Worm (Caenorhabditis elegans) whole organism, L4/young adult: Measurements from ENCODE around the gene C27D6.3.

Source experiments
- W03F9.2 ChIP-seq: fragments of 150-350 bp; optimal IDR thresholded peaks from 2 replicates; lab custom pipeline; 2014; ENCODE audit warnings: missing biosample characterization, missing genetic modification characterization
- dao-5 ChIP-seq: sonication (generic microtip); optimal IDR thresholded peaks from 2 replicates; lab custom pipeline; 2016; ENCODE audit warnings: missing genotype, missing genetic modification characterization, moderate library complexity, missing compliant biosample characterization
- him-1 ChIP-seq: sonication (generic microtip); optimal IDR thresholded peaks from 2 replicates; lab custom pipeline; 2016; ENCODE audit warnings: missing genotype, missing genetic modification reagents, missing genetic modification characterization, missing compliant biosample characterization

C27D6.3 gene

ce11 chrII:5194066-5194465 lies 19.8 kb upstream of the C27D6.3 start, which contains the start of gene msp-49:
TSS of gene msp-49 (plus strand) at chrII:5194366.
- TF ChIP-seq him-1 (no peak), dao-5 (no peak), W03F9.2 (tag; lab: Kevin White, UChicago) (no peak)

ce11 chrII:5191766-5192165 lies 17.5 kb upstream of the C27D6.3 start:
- no peak for TF ChIP-seq W03F9.2 (tag; lab: Kevin White, UChicago)
- TF ChIP-seq him-1 = no peak
- no peak for TF ChIP-seq dao-5

ce11 chrII:5187934-5188333 lies 13.7 kb upstream of the C27D6.3 start:
- no peak for TF ChIP-seq W03F9.2 (tag; lab: Kevin White, UChicago)
- no peak for TF ChIP-seq dao-5
- TF ChIP-seq him-1 = no peak

ce11 chrII:5187469-5187868 lies 13.2 kb upstream of the C27D6.3 start, which contains the start of gene crh-2:
TSS of gene crh-2 (minus strand) at chrII:5187569.
- TF ChIP-seq him-1 = no peak
- TF ChIP-seq W03F9.2 (tag; lab: Kevin White, UChicago) = no peak
- no peak for TF ChIP-seq dao-5

ce11 chrII:5186870-5187269 lies 12.6 kb upstream of the C27D6.3 start:
- TF ChIP-seq dao-5 (no peak), W03F9.2 (tag; lab: Kevin White, UChicago) (no peak), him-1 (no peak)

ce11 chrII:5185955-5186539 lies 11.8 kb upstream of the C27D6.3 start:
- TF ChIP-seq dao-5 = no peak
- TF ChIP-seq W03F9.2 (tag; lab: Kevin White, UChicago) = no peak
- TF ChIP-seq him-1 = no peak

- TF ChIP-seq W03F9.2 (tag; lab: Kevin White, UChicago) (no peak), dao-5 (no peak), him-1 (no peak)
These were observed 10.6 kb upstream of the C27D6.3 start for ce11 chrII:5184661-5185545.

- TF ChIP-seq dao-5 (no peak), W03F9.2 (tag; lab: Kevin White, UChicago) (no peak), him-1 (no peak)
These were observed 8.9 kb upstream of the C27D6.3 start for ce11 chrII:5183207-5183606.

ce11 chrII:5182451-5182850 lies 8.2 kb upstream of the C27D6.3 start:
- TF ChIP-seq dao-5 (peak; percentile 10), him-1 (no peak), W03F9.2 (tag; lab: Kevin White, UChicago) (peak; percentile 22)

ce11 chrII:5181497-5181896 lies 7.2 kb upstream of the C27D6.3 start:
- TF ChIP-seq W03F9.2 (tag; lab: Kevin White, UChicago) = no peak
- TF ChIP-seq him-1 = peak; percentile 44

- TF ChIP-seq dao-5 (no peak), him-1 (no peak), W03F9.2 (tag; lab: Kevin White, UChicago) (no peak)
These were observed 6.0 kb upstream of the C27D6.3 start for ce11 chrII:5180272-5180671.

- no peak for TF ChIP-seq dao-5
These were observed 4.3 kb upstream of the C27D6.3 start for ce11 chrII:5178609-5179008.

ce11 chrII:5177902-5178301 lies 3.6 kb upstream of the C27D6.3 start, which contains the start of gene C27D6.12:
TSS of gene C27D6.12 (minus strand) at chrII:5178002.
- TF ChIP-seq dao-5 (no peak), him-1 (no peak), W03F9.2 (tag; lab: Kevin White, UChicago) (no peak)

- TF ChIP-seq W03F9.2 (tag; lab: Kevin White, UChicago) = no peak
- TF ChIP-seq him-1 = no peak
- no peak for TF ChIP-seq dao-5
These were observed 2.7 kb upstream of the C27D6.3 start for ce11 chrII:5176934-5177333.

- no peak for TF ChIP-seq W03F9.2 (tag; lab: Kevin White, UChicago)
- TF ChIP-seq dao-5 = no peak
- no peak for TF ChIP-seq him-1
These were observed 1.8 kb downstream of the C27D6.3 start, which contains the start of gene C27D6.1 for ce11 chrII:5172451-5172850. TSS of gene C27D6.1 (plus strand) at chrII:5172751.
